Fruit fly (Drosophila melanogaster): ENCODE data around the gene CG43702.

dm6 chr3L:21342592-21342991, 44.1 kb downstream of the CG43702 start:
- TF ChIP-seq Mnt (GFP tag; optimal IDR thresholded peaks at IDR 0.05) (no peak), ovo (GFP tag; optimal IDR thresholded peaks at IDR 0.05) (no peak), Hr96 (GFP tag; optimal IDR thresholded peaks at IDR 0.05) (no peak), CG1620 (GFP tag; optimal IDR thresholded peaks at IDR 0.05) (no peak), toe (GFP tag; optimal IDR thresholded peaks at IDR 0.05) (no peak), kay (GFP tag; ENCODE audit: borderline replicate concordance) (no peak), Clk (GFP tag; optimal IDR thresholded peaks at IDR 0.05) (no peak), cnc (optimal IDR thresholded peaks at IDR 0.05) (no peak), CG7045 (GFP tag; optimal IDR thresholded peaks at IDR 0.05) (no peak), CG12768 (GFP tag; optimal IDR thresholded peaks at IDR 0.05) (no peak), cic (GFP tag; optimal IDR thresholded peaks at IDR 0.05) (no peak), bab1 (GFP tag; optimal IDR thresholded peaks at IDR 0.05) (no peak), CG14711 (tag; optimal IDR thresholded peaks at IDR 0.05) (no peak)
